Fruit fly (Drosophila melanogaster): ENCODE data around the gene fz3.

Gene fz3

DNA sequence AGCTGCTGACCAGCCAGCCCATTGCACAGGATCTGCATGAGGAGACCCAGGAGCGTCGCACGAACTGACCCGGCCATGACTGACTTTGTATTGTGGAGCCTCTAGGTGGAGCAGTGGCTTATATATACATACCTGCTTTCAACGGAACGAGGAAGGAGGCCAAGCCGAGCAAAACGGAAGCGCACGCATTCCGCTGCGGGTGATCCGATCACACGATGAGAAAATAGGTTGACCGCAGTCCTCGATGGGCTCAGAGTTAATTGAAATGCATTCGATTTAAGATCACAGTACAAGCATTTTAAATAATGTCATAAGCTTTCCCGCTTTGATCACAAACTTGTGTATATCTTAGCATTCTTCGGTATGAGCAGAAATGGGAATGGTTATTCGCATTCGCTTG lies 35.1 kb downstream of the fz3 start, which contains the start of gene CG13358:
CG13358 (minus strand) TSS at position 101 of the 400 bp plus-strand sequence.
- TF ChIP-seq Pif1B (GFP tag; optimal IDR thresholded peaks at IDR 0.05) (no peak), CG8159 (tag; optimal IDR thresholded peaks at IDR 0.05) (no peak), CG8301 (tag; optimal IDR thresholded peaks at IDR 0.05) (peak; percentile 14)

DNA sequence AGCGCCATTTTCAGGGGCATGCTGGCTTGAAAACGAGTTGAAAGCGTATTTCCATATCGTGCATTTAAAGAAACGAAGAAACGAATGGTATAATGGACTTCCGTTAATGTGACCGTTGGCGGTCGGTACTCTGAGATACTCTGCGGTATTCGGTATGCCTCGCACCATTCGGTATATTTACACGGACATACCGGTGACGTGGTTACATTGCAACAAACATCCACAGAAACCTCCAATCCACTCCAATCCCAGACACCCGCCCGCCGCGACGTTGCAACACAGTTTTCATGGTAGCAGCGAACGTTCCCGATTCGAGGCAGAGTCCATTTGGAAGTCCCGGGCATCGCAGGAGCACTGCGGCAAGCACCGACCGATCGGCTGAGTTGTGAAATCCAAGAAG lies 36.2 kb downstream of the fz3 start, which contains the start of gene Sec22:
Sec22 (plus strand) TSS at position 170 of the 400 bp plus-strand sequence.
- TF ChIP-seq EcR (GFP tag; optimal IDR thresholded peaks at IDR 0.05) (no peak), CG8301 (tag; optimal IDR thresholded peaks at IDR 0.05) (no peak), Snoo (tag; optimal IDR thresholded peaks at IDR 0.05) (peak; percentile 19), CG4496 (GFP tag; IDR thresholded peaks at IDR 0.05) (peak; percentile 44; the same call in 1 of the 3 replicates), CG14655 (GFP tag; optimal IDR thresholded peaks at IDR 0.05) (no peak), CG17806 (tag; optimal IDR thresholded peaks at IDR 0.05) (no peak), CG34367 (tag; optimal IDR thresholded peaks at IDR 0.05) (peak; percentile 2)

DNA sequence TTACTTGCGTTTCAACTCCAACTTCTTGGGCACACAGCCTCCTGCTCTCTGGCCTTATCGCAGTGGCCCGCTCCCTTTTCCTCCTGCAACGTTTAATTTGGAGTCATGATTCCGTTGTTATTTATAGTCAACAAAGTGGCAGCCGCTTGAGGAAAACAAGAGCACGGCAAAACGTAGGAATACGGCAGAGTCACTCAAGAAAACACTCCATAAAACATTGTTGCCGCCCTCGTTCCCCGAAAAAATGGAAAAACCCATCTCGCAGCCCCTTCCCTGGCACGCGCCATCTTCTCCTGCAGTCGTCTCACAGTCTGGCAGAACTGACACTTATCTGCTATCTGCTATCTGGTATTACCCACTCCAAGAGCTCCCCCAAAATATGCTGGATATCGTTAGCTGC lies 55.2 kb downstream of the fz3 start:
- TF ChIP-seq fd96Ca (GFP tag; IDR thresholded peaks at IDR 0.05) (no peak), CG8159 (tag; optimal IDR thresholded peaks at IDR 0.05) (no peak), CG10348 (GFP tag; IDR thresholded peaks at IDR 0.05) (no peak), CG13204 (GFP tag; optimal IDR thresholded peaks at IDR 0.05) (no peak), CG32121 (GFP tag; IDR thresholded peaks at IDR 0.05) (no peak), Pif1A (GFP tag; optimal IDR thresholded peaks at IDR 0.05) (no peak), EcR (GFP tag; optimal IDR thresholded peaks at IDR 0.05) (no peak), CG8301 (tag; optimal IDR thresholded peaks at IDR 0.05) (no peak), D1 (tag; optimal IDR thresholded peaks at IDR 0.05) (no peak), Pif1B (GFP tag; optimal IDR thresholded peaks at IDR 0.05) (no peak)
